Worm (Caenorhabditis elegans) whole organism, L3 larva: ENCODE measurements around the gene F29G9.1.

ENCODE experiments used
- R02D3.7 ChIP-seq: fragments of 150-350 bp; optimal IDR thresholded peaks from 2 replicates; lab custom pipeline; 2014; ENCODE audit warnings: missing biosample characterization, missing genetic modification characterization
- ZK546.5 ChIP-seq: sonication (generic microtip); optimal IDR thresholded peaks from 2 replicates; lab custom pipeline; 2017; ENCODE audit warnings: missing biosample characterization, missing genetic modification characterization
- aly-2 ChIP-seq: fragments of 150-350 bp; optimal IDR thresholded peaks from 2 replicates; lab custom pipeline; 2014; ENCODE audit warnings: missing biosample characterization, missing genetic modification characterization
- ama-1 ChIP-seq: fragments of 150-350 bp; optimal IDR thresholded peaks from 2 replicates; lab custom pipeline; 2018
- ceh-28 ChIP-seq: fragments of 150-350 bp; optimal IDR thresholded peaks from 2 replicates; lab custom pipeline; 2014; ENCODE audit warnings: missing biosample characterization, missing genetic modification reagents, missing genetic modification characterization
- ceh-82 ChIP-seq: fragments of 150-350 bp; optimal IDR thresholded peaks from 2 replicates; lab custom pipeline; 2014; ENCODE audit warnings: missing biosample characterization, missing genetic modification characterization
- daf-12 ChIP-seq: fragments of 150-350 bp; optimal IDR thresholded peaks from 2 replicates; lab custom pipeline; 2014; ENCODE audit warnings: missing biosample characterization, missing genetic modification reagents, missing genetic modification characterization
- egl-27 ChIP-seq: sonication (generic microtip); optimal IDR thresholded peaks from 4 replicates; lab custom pipeline; 2017; ENCODE audit warnings: missing biosample characterization, missing genetic modification reagents, missing genetic modification characterization
- elt-2 ChIP-seq: sonication (generic microtip); optimal IDR thresholded peaks from 2 replicates; lab custom pipeline; 2016; ENCODE audit warnings: missing genetic modification reagents, mild to moderate bottlenecking, missing genetic modification characterization, missing compliant biosample characterization
- elt-3 ChIP-seq, 3 experiments: fragments of 150-350 bp in 1 of 3; sonication (generic microtip) in 2 of 3; optimal IDR thresholded peaks; 2 replicates in 2 of 3; 4 replicates in 1 of 3; lab custom pipeline; 2014 to 2017; ENCODE audit warnings: missing biosample characterization in 3 of 3, missing genetic modification characterization in 3 of 3
- eor-1 ChIP-seq, 2 experiments: fragments of 150-350 bp; optimal IDR thresholded peaks; 2 replicates each; lab custom pipeline; 2014 to 2018; ENCODE audit warnings: missing biosample characterization in 2 of 2, missing genetic modification characterization in 2 of 2
- fkh-10 ChIP-seq: sonication (generic microtip); optimal IDR thresholded peaks from 2 replicates; lab custom pipeline; 2017; ENCODE audit warnings: missing biosample characterization, missing genetic modification reagents, missing genetic modification characterization
- fkh-2 ChIP-seq: fragments of 150-350 bp; optimal IDR thresholded peaks from 2 replicates; lab custom pipeline; 2014; ENCODE audit warnings: missing biosample characterization, missing genetic modification reagents, missing genetic modification characterization
- fos-1 ChIP-seq: fragments of 150-350 bp; optimal IDR thresholded peaks from 2 replicates; lab custom pipeline; 2014; ENCODE audit warnings: missing biosample characterization, missing genetic modification characterization
- hmg-11 ChIP-seq: sonication (generic microtip); optimal IDR thresholded peaks from 2 replicates; lab custom pipeline; 2016; ENCODE audit warnings: missing genetic modification characterization, missing compliant biosample characterization
- jun-1 ChIP-seq: fragments of 150-350 bp; optimal IDR thresholded peaks from 2 replicates; lab custom pipeline; 2014; ENCODE audit warnings: missing biosample characterization, missing genetic modification reagents, missing genetic modification characterization
- lin-15B ChIP-seq: fragments of 150-350 bp; optimal IDR thresholded peaks from 2 replicates; lab custom pipeline; 2014; ENCODE audit warnings: missing biosample characterization, missing genetic modification characterization
- lsy-12 ChIP-seq: sonication (generic microtip); optimal IDR thresholded peaks from 2 replicates; lab custom pipeline; 2016; ENCODE audit warnings: mild to moderate bottlenecking, missing genetic modification characterization, missing compliant biosample characterization
- mdl-1 ChIP-seq: fragments of 150-350 bp; optimal IDR thresholded peaks from 2 replicates; lab custom pipeline; 2014; ENCODE audit warnings: missing biosample characterization, missing genetic modification characterization
- mml-1 ChIP-seq: fragments of 150-350 bp; sonication (generic microtip); optimal IDR thresholded peaks from 3 replicates; lab custom pipeline; 2014; ENCODE audit warnings: missing biosample characterization, missing genetic modification characterization
- nfya-1 ChIP-seq: sonication (generic microtip); optimal IDR thresholded peaks from 2 replicates; lab custom pipeline; 2017; ENCODE audit warnings: missing genetic modification characterization, mild to moderate bottlenecking, missing compliant biosample characterization, antibody characterized with exemption, moderate library complexity; ENCODE audit not compliant: insufficient read depth
- nhr-11 ChIP-seq: fragments of 150-350 bp; optimal IDR thresholded peaks from 2 replicates; lab custom pipeline; 2014; ENCODE audit warnings: missing biosample characterization, missing genetic modification characterization
- nhr-12 ChIP-seq: fragments of 150-350 bp; optimal IDR thresholded peaks from 2 replicates; lab custom pipeline; 2014; ENCODE audit warnings: missing biosample characterization, missing genetic modification characterization
- nhr-23 ChIP-seq: fragments of 150-350 bp; optimal IDR thresholded peaks from 2 replicates; lab custom pipeline; 2014; ENCODE audit warnings: missing biosample characterization, missing genetic modification reagents, missing genetic modification characterization
- nhr-237 ChIP-seq: fragments of 150-350 bp; optimal IDR thresholded peaks from 2 replicates; lab custom pipeline; 2014; ENCODE audit warnings: missing biosample characterization, missing genetic modification characterization
- nhr-25 ChIP-seq: sonication (generic microtip); optimal IDR thresholded peaks from 2 replicates; lab custom pipeline; 2017; ENCODE audit warnings: missing biosample characterization, missing genetic modification characterization
- nhr-43 ChIP-seq: sonication (generic microtip); optimal IDR thresholded peaks from 2 replicates; lab custom pipeline; 2016; ENCODE audit warnings: mild to moderate bottlenecking, missing genetic modification characterization, missing compliant biosample characterization; ENCODE audit not compliant: poor library complexity, severe bottlenecking
- nhr-67 ChIP-seq: fragments of 150-350 bp; optimal IDR thresholded peaks from 2 replicates; lab custom pipeline; 2014; ENCODE audit warnings: missing biosample characterization, missing genetic modification characterization
- nhr-76 ChIP-seq: fragments of 150-350 bp; sonication (generic microtip); optimal IDR thresholded peaks from 5 replicates; lab custom pipeline; 2014; ENCODE audit warnings: missing biosample characterization, missing genetic modification characterization
- nhr-77 ChIP-seq: fragments of 150-350 bp; optimal IDR thresholded peaks from 2 replicates; lab custom pipeline; 2014; ENCODE audit warnings: missing biosample characterization, missing genetic modification characterization
- pha-4 ChIP-seq: fragments of 150-350 bp; optimal IDR thresholded peaks from 2 replicates; lab custom pipeline; 2014; ENCODE audit warnings: missing biosample characterization, missing genetic modification reagents, missing genetic modification characterization
- pqm-1 ChIP-seq: fragments of 150-350 bp; optimal IDR thresholded peaks from 2 replicates; lab custom pipeline; 2017; ENCODE audit warnings: missing biosample characterization, missing genetic modification characterization, inconsistent platforms
- sea-2 ChIP-seq: fragments of 150-350 bp; sonication (generic microtip); optimal IDR thresholded peaks from 4 replicates; lab custom pipeline; 2014; ENCODE audit warnings: missing biosample characterization, missing genetic modification reagents, missing genetic modification characterization
- skn-1 ChIP-seq: fragments of 150-350 bp; optimal IDR thresholded peaks from 2 replicates; lab custom pipeline; 2014; ENCODE audit warnings: missing biosample characterization, missing genetic modification characterization
- snpc-4 ChIP-seq: fragments of 150-350 bp; optimal IDR thresholded peaks from 2 replicates; lab custom pipeline; 2014; ENCODE audit warnings: missing biosample characterization, missing genetic modification characterization
- unc-39 ChIP-seq: sonication (generic microtip); optimal IDR thresholded peaks from 4 replicates; lab custom pipeline; 2017; ENCODE audit warnings: missing biosample characterization, missing genetic modification characterization
- unc-62 ChIP-seq: fragments of 150-350 bp; sonication (generic microtip); optimal IDR thresholded peaks from 4 replicates; lab custom pipeline; 2014; ENCODE audit warnings: missing biosample characterization, missing genetic modification reagents, missing genetic modification characterization
- zag-1 ChIP-seq: fragments of 150-350 bp; optimal IDR thresholded peaks from 2 replicates; lab custom pipeline; 2014; ENCODE audit warnings: missing biosample characterization, missing genetic modification characterization
- ztf-11 ChIP-seq: fragments of 150-350 bp; optimal IDR thresholded peaks from 2 replicates; lab custom pipeline; 2014; ENCODE audit warnings: missing biosample characterization, missing genetic modification characterization

Gene F29G9.1

DNA sequence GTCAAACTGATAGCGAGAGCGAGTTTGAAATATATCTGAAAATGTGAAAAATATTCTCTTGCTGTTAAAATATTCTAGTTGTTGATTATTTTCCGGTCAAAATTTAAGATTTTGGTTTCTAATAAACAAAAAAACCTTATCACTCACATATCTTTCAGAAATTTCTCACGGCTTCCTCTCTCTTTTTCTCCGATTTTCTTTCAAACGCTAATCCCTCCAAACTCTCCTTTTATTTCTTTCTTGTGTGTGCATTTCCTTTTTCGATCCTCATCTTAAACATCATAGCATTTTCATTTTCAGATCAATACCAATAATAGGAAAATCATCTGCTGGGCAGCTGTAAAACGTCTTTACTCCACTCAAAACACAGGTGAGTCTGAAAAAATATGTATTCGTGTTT lies 35.6 kb upstream of the F29G9.1 start, which contains the start of gene fos-1:
Gene fos-1, plus strand, starts transcription at position 301 of the 400 bp plus-strand sequence.
- TF ChIP-seq ztf-11 (tag; lab: Kevin White, UChicago) (no peak), R02D3.7 (tag; lab: Kevin White, UChicago) (no peak), daf-12 (tag; lab: Kevin White, UChicago) (no peak), sea-2 (no peak), skn-1 (tag; lab: Kevin White, UChicago) (no peak), zag-1 (tag; lab: Kevin White, UChicago) (no peak), nhr-23 (tag; lab: Kevin White, UChicago) (no peak), nhr-237 (tag; lab: Kevin White, UChicago) (no peak), egl-27 (tag; lab: Kevin White, UChicago) (no peak), snpc-4 (no peak), lsy-12 (tag; lab: Kevin White, UChicago) (no peak)

DNA sequence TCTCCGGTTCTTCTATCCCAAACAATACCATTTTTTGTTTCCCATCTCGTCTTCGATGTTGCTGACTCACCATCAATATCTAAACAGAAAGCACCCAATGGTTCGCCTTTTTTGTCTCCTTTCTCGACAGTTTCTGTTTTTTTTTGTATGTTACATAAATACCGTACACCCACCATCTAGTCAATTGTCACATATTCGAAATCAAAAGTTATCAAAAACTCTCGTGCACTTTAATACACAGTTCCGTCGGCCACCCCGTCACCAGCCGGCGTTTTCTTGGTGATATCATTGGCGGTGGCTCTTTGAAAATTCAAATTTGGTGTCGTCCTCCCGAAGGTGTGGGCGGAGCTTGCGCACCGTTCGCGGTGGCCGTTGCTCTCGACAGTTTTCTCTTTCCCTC lies 31.0 kb upstream of the F29G9.1 start:
- TF ChIP-seq aly-2, result no peak
- TF ChIP-seq nhr-11 (tag; lab: Kevin White, UChicago), result no peak
- no peak for TF ChIP-seq ceh-28
- no peak for TF ChIP-seq nhr-67
- TF ChIP-seq elt-3 (tag; optimal IDR thresholded peaks at IDR 0.05; lab: Kevin White, UChicago), result no peak

DNA sequence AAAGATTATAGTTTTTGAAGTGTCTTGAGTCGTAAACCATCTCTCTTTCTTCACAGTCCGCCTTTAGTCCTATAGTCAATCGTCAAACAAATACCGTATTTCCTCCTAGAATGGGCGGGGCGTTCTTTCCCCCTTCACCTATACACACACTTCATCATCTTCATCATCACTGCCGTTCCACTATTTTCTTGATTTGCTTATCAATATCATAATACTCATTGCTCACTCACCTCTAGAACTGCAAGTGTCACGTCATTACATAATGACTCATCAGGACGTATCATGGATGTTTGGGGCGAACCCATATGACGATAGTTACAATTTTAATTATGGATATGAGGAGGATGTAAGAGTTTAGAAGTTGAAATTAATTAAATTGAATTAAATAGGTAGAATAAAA lies 28.3 kb upstream of the F29G9.1 start:
- TF ChIP-seq elt-2 (tag; lab: Kevin White, UChicago) (no peak), jun-1 (tag; lab: Kevin White, UChicago) (peak; percentile 64)

DNA sequence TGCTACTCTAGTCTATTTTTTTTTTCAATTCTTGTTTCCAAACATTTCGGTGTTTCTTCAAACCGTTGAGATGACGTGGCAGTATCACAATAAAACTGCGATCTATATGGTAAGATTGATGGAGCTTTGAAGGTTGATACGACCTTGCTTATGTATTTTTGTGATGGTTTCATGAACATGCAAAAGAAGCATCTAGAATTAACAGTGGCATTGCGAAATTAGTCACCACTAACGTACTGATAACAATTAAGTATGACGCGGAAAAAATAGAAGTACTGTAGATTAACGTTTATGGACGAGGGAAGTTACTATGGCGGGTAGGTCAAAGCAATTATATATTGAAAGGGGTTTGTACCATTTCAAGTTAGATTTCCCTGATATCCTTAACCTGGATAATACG lies 26.5 kb upstream of the F29G9.1 start:
- TF ChIP-seq pha-4 (tag; lab: Kevin White, UChicago) (no peak), fkh-10 (GFP tag; lab: Kevin White, UChicago) (no peak), mml-1 (tag; lab: Kevin White, UChicago) (no peak), ceh-28 (no peak), pqm-1 (tag; lab: Kevin White, UChicago) (peak; percentile 32), elt-2 (tag; lab: Kevin White, UChicago) (peak; percentile 45)

DNA sequence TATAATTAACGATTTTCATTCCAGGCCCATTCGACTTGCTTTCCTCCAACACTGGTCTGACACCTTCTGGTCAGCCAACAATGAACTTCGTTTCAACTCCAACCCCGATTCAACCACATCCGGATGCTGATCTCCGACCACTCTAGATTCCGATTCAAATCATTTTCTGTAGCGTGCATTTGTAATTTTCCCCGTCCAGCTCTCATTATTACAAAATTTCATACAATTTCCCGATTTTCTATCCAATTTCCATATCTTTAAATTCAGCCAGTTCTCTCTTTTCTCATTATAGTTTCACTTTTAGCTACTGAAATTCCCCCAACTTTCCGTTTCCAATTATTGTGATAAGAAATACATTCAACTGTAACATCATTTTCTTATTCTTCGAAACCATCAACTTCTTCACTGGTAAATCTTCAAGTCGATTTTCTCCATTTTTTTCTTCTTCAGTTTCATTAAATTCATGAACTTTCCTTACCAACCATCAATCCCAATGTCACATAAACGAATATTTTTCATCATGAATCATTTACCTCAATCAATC lies 23.3 kb upstream of the F29G9.1 start:
- TF ChIP-seq nhr-76 (tag; lab: Kevin White, UChicago) (no peak), pqm-1 (tag; lab: Kevin White, UChicago) (no peak), ZK546.5 (tag; lab: Kevin White, UChicago) (no peak), ceh-82 (no peak), fkh-10 (GFP tag; lab: Kevin White, UChicago) (no peak), mml-1 (tag; lab: Kevin White, UChicago) (no peak), unc-39 (no peak), lsy-12 (tag; lab: Kevin White, UChicago) (no peak), nhr-67 (no peak), ama-1 (lab: Kevin White, UChicago) (no peak)

DNA sequence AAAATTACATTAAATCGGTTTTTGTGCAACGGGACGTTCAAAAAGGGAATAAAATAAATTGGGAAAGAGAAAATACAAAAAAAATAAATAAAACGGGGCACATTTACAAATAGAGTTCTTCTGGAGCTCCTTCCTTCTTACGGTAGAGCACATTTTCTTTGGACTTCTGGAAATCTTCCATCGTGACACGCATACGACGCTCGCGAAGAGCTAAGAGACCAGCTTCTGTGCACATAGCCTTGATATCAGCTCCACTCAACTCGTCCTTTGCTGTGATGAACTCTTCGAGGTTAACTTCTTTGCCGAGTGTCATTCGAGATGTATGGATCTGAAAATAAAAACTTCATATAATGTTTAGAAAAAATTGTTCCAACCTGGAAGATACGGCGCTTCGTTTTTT lies 22.8 kb upstream of the F29G9.1 start:
- no peak for TF ChIP-seq pha-4 (tag; lab: Kevin White, UChicago)
- TF ChIP-seq nhr-23 (tag; lab: Kevin White, UChicago), result peak; percentile 16

DNA sequence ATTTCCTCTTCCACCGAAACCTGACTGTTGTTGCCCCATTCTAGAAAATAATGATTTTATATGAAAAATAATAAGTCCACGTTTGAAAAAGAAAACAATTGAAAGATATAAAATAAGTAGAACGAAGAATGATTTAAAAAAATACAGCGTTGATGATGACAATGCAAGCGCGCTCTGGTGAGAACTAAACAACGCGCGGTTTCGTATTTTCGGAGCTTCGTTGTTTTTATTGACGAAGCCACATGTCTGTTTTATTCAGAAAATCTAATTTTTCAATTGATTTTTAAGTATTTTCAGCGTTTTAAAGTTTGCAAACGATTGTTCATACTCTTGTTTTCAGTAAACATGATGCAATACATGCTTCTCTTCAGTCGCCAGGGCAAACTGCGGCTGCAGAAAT lies 21.3 kb upstream of the F29G9.1 start, which contains the start of the genes rpt-2 and aps-1:
Gene rpt-2, minus strand, starts transcription at position 40 of the 400 bp plus-strand sequence.
Gene aps-1, plus strand, starts transcription at position 341 of the 400 bp plus-strand sequence.
- no peak for TF ChIP-seq ZK546.5 (tag; lab: Kevin White, UChicago)
- TF ChIP-seq ceh-82, result no peak
- no peak for TF ChIP-seq fos-1
- no peak for TF ChIP-seq unc-62 (GFP tag; lab: Kevin White, UChicago)
- peak; percentile 85 for TF ChIP-seq nhr-25 (tag; lab: Kevin White, UChicago)
- TF ChIP-seq skn-1 (tag; lab: Kevin White, UChicago), result peak; percentile 100
- TF ChIP-seq lin-15B (tag; lab: Kevin White, UChicago), result peak; percentile 97
- no peak for TF ChIP-seq eor-1 (tag; optimal IDR thresholded peaks at IDR 0.05; lab: Kevin White, UChicago)
- TF ChIP-seq pha-4 (tag; lab: Kevin White, UChicago), result peak; percentile 95
- TF ChIP-seq unc-39, result no peak
- TF ChIP-seq snpc-4, result peak; percentile 71
- TF ChIP-seq lsy-12 (tag; lab: Kevin White, UChicago), result peak; percentile 62
- no peak for TF ChIP-seq nhr-12 (tag; lab: Kevin White, UChicago)
- peak; percentile 87 for TF ChIP-seq nfya-1 (tag; lab: Kevin White, UChicago)
- peak; percentile 60 for TF ChIP-seq nhr-43 (tag; lab: Kevin White, UChicago)
- peak; percentile 49 for TF ChIP-seq elt-2 (tag; lab: Kevin White, UChicago)
- peak; percentile 34 for TF ChIP-seq ceh-28
- no peak for TF ChIP-seq fkh-10 (GFP tag; lab: Kevin White, UChicago)
- peak; percentile 93 for TF ChIP-seq nhr-23 (tag; lab: Kevin White, UChicago)
- peak; percentile 27 for TF ChIP-seq hmg-11 (tag; lab: Kevin White, UChicago)
- TF ChIP-seq nhr-77, result no peak
- no peak for TF ChIP-seq nhr-76 (tag; lab: Kevin White, UChicago)
- TF ChIP-seq pqm-1 (tag; lab: Kevin White, UChicago), result peak; percentile 32
- peak; percentile 62 for TF ChIP-seq jun-1 (tag; lab: Kevin White, UChicago)
- TF ChIP-seq mdl-1 (tag; lab: Kevin White, UChicago), result no peak
- TF ChIP-seq fkh-2 (tag; lab: Kevin White, UChicago), result no peak
